Fruit fly (Drosophila melanogaster) whole organism, wandering third instar larva: ENCODE measurements around the gene Ccn.

Experiments used
- Abd-B ChIP-seq: fragments of >200 bp; optimal IDR thresholded peaks from 2 replicates; lab custom pipeline; 2017; ENCODE audit warnings: missing biosample characterization, missing genetic modification characterization
- CG32264 ChIP-seq: fragments of 200-800 bp; sonication (Bioruptor generic); optimal IDR thresholded peaks from 2 replicates; lab custom pipeline; 2016; ENCODE audit warnings: missing biosample characterization, missing genetic modification characterization
- CG9705 ChIP-seq: fragments of 200-800 bp; sonication (Bioruptor generic); optimal IDR thresholded peaks from 2 replicates; lab custom pipeline; 2018; ENCODE audit warnings: missing biosample characterization, mild to moderate bottlenecking, missing genetic modification characterization
- CrebA ChIP-seq: fragments of 200-800 bp; sonication (Bioruptor generic); optimal IDR thresholded peaks from 2 replicates; lab custom pipeline; 2016; ENCODE audit warnings: missing biosample characterization, mild to moderate bottlenecking, missing genetic modification characterization, borderline replicate concordance
- Dfd ChIP-seq: fragments of >200 bp; optimal IDR thresholded peaks from 2 replicates; lab custom pipeline; 2017; ENCODE audit warnings: missing biosample characterization, missing genetic modification characterization
- Dif ChIP-seq: fragments of 200-275, 200-300 bp; sonication (Bioruptor generic); optimal IDR thresholded peaks from 2 replicates; lab custom pipeline; 2018; ENCODE audit warnings: missing biosample characterization, missing genetic modification characterization; ENCODE audit not compliant: partially characterized antibody
- GATAd ChIP-seq: sonication (Bioruptor generic); optimal IDR thresholded peaks from 2 replicates; lab custom pipeline; 2016; ENCODE audit warnings: missing biosample characterization, missing genetic modification characterization
- HLH106 ChIP-seq: fragments of 200-800 bp; optimal IDR thresholded peaks from 3 replicates; lab custom pipeline; 2019; ENCODE audit warnings: missing biosample characterization, mild to moderate bottlenecking, missing genetic modification characterization, moderate library complexity
- Hnf4 ChIP-seq: fragments of 200-800 bp; sonication (Bioruptor generic); optimal IDR thresholded peaks from 2 replicates; lab custom pipeline; 2016; ENCODE audit warnings: missing biosample characterization, mild to moderate bottlenecking, missing genetic modification characterization
- Hr78 ChIP-seq: fragments of >200 bp; optimal IDR thresholded peaks from 2 replicates; lab custom pipeline; 2017; ENCODE audit warnings: missing biosample characterization, missing genetic modification characterization
- Hr83 ChIP-seq: fragments of 200-300 bp; sonication (Bioruptor generic); optimal IDR thresholded peaks from 2 replicates; lab custom pipeline; 2016; ENCODE audit warnings: missing biosample characterization, mild to moderate bottlenecking, missing genetic modification characterization, moderate library complexity; ENCODE audit not compliant: poor library complexity, severe bottlenecking
- Jra ChIP-seq: sonication (Bioruptor generic); optimal IDR thresholded peaks from 2 replicates; lab custom pipeline; 2016; ENCODE audit warnings: missing biosample characterization, missing genetic modification characterization
- Mio ChIP-seq: sonication (Bioruptor generic); optimal IDR thresholded peaks from 2 replicates; lab custom pipeline; 2016; ENCODE audit warnings: missing biosample characterization, missing genetic modification characterization
- Myc ChIP-seq: fragments of >200 bp; optimal IDR thresholded peaks from 2 replicates; lab custom pipeline; 2017
- N ChIP-seq: fragments of >200 bp; optimal IDR thresholded peaks from 2 replicates; lab custom pipeline; 2018; ENCODE audit warnings: missing biosample characterization, missing external identifiers, missing genetic modification characterization
- OdsH ChIP-seq: fragments of 200-800 bp; sonication (Bioruptor generic); optimal IDR thresholded peaks from 2 replicates; lab custom pipeline; 2016; ENCODE audit warnings: missing biosample characterization, mild to moderate bottlenecking, missing genetic modification characterization
- Rel ChIP-seq, 2 experiments: fragments of 200-800 bp; sonication (Bioruptor generic) in 1 of 2; optimal IDR thresholded peaks; 2 replicates in 1 of 2; 3 replicates in 1 of 2; lab custom pipeline; 2016 to 2019; ENCODE audit warnings: mild to moderate bottlenecking in 2 of 2, missing biosample characterization in 2 of 2, missing genetic modification characterization in 2 of 2, moderate library complexity in 1 of 2
- Sp1 ChIP-seq: fragments of 200-800 bp; sonication (Bioruptor generic); optimal IDR thresholded peaks from 3 replicates; lab custom pipeline; 2019; ENCODE audit warnings: missing biosample characterization, mild to moderate bottlenecking, missing genetic modification characterization, moderate library complexity
- Vsx2 ChIP-seq: fragments of 200-300, 225-300 bp; sonication (Bioruptor generic); optimal IDR thresholded peaks from 2 replicates; lab custom pipeline; 2018; ENCODE audit warnings: missing biosample characterization, missing genetic modification characterization; ENCODE audit not compliant: partially characterized antibody
- br ChIP-seq: fragments of 200-800 bp; sonication (Bioruptor generic); optimal IDR thresholded peaks from 2 replicates; lab custom pipeline; 2016; ENCODE audit warnings: missing biosample characterization, missing genetic modification characterization
- brk ChIP-seq: fragments of 200-800 bp; sonication (Bioruptor generic); optimal IDR thresholded peaks from 2 replicates; lab custom pipeline; 2016; ENCODE audit warnings: missing biosample characterization, mild to moderate bottlenecking, missing genetic modification characterization
- dl ChIP-seq, 2 experiments: fragments of 175-275, 200-275 bp in 1 of 2; fragments of 200-275 bp in 1 of 2; sonication (Bioruptor generic); optimal IDR thresholded peaks; lab custom pipeline; 2018; ENCODE audit warnings: mild to moderate bottlenecking in 2 of 2, missing biosample characterization in 2 of 2, missing genetic modification characterization in 2 of 2, moderate library complexity in 2 of 2; ENCODE audit not compliant: partially characterized antibody in 2 of 2, insufficient read depth in 1 of 2
- dmrt93B ChIP-seq: fragments of 200-800 bp; sonication (Bioruptor generic); optimal IDR thresholded peaks from 2 replicates; lab custom pipeline; 2018; ENCODE audit warnings: missing biosample characterization, mild to moderate bottlenecking, missing genetic modification characterization
- dsf ChIP-seq: sonication (Bioruptor generic); optimal IDR thresholded peaks from 2 replicates; lab custom pipeline; 2016; ENCODE audit warnings: missing biosample characterization, missing genetic modification characterization, borderline replicate concordance
- ey ChIP-seq: fragments of 200-800 bp; sonication (Bioruptor generic); optimal IDR thresholded peaks from 2 replicates; lab custom pipeline; 2016; ENCODE audit warnings: missing biosample characterization, missing genetic modification characterization
- foxo ChIP-seq, 2 experiments: fragments of 200-800 bp; sonication (Bioruptor generic); optimal IDR thresholded peaks; 2 replicates in 1 of 2; 3 replicates in 1 of 2; lab custom pipeline; 2016 to 2017; ENCODE audit warnings: missing biosample characterization in 2 of 2, missing genetic modification characterization in 2 of 2
- fru ChIP-seq: fragments of 200-800 bp; sonication (Bioruptor generic); optimal IDR thresholded peaks from 3 replicates; lab custom pipeline; 2016; ENCODE audit warnings: missing biosample characterization, mild to moderate bottlenecking, missing genetic modification characterization
- h ChIP-seq: fragments of 200-800 bp; sonication (Bioruptor generic); optimal IDR thresholded peaks from 3 replicates; lab custom pipeline; 2016; ENCODE audit warnings: missing biosample characterization, mild to moderate bottlenecking, missing genetic modification characterization
- lola ChIP-seq: fragments of >200 bp; optimal IDR thresholded peaks from 2 replicates; lab custom pipeline; 2017; ENCODE audit warnings: missing biosample characterization, missing genetic modification characterization
- pan ChIP-seq: fragments of >200 bp; optimal IDR thresholded peaks from 2 replicates; lab custom pipeline; 2017
- psq ChIP-seq: fragments of 200-800 bp; sonication (Bioruptor generic); optimal IDR thresholded peaks from 3 replicates; lab custom pipeline; 2017; ENCODE audit warnings: missing biosample characterization, mild to moderate bottlenecking, missing genetic modification characterization, moderate library complexity
- rgr ChIP-seq: fragments of 200-800 bp; sonication (Bioruptor generic); optimal IDR thresholded peaks from 3 replicates; lab custom pipeline; 2016; ENCODE audit warnings: missing biosample characterization, mild to moderate bottlenecking, missing genetic modification characterization
- sage ChIP-seq: fragments of 200-800 bp; sonication (Bioruptor generic); optimal IDR thresholded peaks from 2 replicates; lab custom pipeline; 2016; ENCODE audit warnings: missing biosample characterization, mild to moderate bottlenecking, missing genetic modification characterization
- sv ChIP-seq: fragments of 200-800 bp; sonication (Bioruptor generic); optimal IDR thresholded peaks from 3 replicates; lab custom pipeline; 2016; ENCODE audit warnings: missing biosample characterization, missing genetic modification characterization
- tai ChIP-seq: sonication (Bioruptor generic); optimal IDR thresholded peaks from 2 replicates; lab custom pipeline; 2016; ENCODE audit warnings: missing biosample characterization, missing genetic modification characterization
- usp ChIP-seq: fragments of >200 bp; optimal IDR thresholded peaks from 2 replicates; lab custom pipeline; 2017; ENCODE audit warnings: missing biosample characterization, missing genetic modification characterization
- woc ChIP-seq: sonication (Bioruptor generic); optimal IDR thresholded peaks from 2 replicates; lab custom pipeline; 2016; ENCODE audit warnings: missing biosample characterization, mild to moderate bottlenecking, missing genetic modification characterization

Gene Ccn

DNA sequence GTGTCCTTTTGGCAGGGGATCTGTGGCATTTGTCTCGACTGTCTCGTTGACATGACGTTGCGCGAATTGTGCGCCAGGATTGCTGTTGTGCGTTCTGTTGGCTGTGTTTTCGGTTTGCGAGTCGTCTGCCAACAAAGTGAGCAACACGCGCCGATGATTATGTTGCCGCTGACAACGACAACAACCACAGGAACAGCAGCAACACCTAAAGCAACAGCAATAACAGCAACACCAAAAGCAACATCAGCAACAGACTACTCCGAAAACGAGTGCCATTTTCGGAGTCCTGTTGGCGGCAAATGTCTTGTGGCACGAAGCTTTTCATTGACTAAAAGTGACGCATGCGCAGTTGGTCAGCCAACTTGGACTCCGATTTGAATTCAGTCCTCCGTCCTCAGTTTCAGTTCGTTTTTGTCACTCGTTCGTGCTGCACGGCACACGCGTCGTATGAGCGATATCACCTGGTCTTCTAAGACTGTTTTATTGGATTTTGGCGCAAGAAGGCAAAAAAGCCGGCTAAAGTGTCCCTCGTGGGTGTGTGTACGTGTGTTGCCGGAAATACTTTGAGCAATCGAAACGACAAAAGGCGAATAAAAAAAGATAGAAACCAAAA, at the start of gene Ccn:
Gene Ccn, plus strand, starts transcription at position 437 of the 613 bp plus-strand sequence.
- TF ChIP-seq Hr83 = no peak
- TF ChIP-seq brk (GFP tag; lab: Kevin White, UChicago) = no peak
- no peak for TF ChIP-seq Dif (GFP tag; lab: Kevin White, UChicago)
- TF ChIP-seq pan (lab: Kevin White, UChicago) = no peak
- TF ChIP-seq Hr78 (GFP tag; lab: Kevin White, UChicago) = no peak
- no peak for TF ChIP-seq N (GFP tag; lab: Kevin White, UChicago)
- TF ChIP-seq sage = no peak
- TF ChIP-seq Hnf4 (GFP tag; lab: Kevin White, UChicago) = no peak
- no peak for TF ChIP-seq foxo (GFP tag; optimal IDR thresholded peaks at IDR 0.05; lab: Kevin White, UChicago)
- TF ChIP-seq woc (GFP tag; lab: Kevin White, UChicago) = no peak
- TF ChIP-seq tai (GFP tag; lab: Kevin White, UChicago) = no peak
- TF ChIP-seq Vsx2 = no peak
- no peak for TF ChIP-seq GATAd (GFP tag; lab: Kevin White, UChicago)
- TF ChIP-seq, all 38 proteins: peak for 0

DNA sequence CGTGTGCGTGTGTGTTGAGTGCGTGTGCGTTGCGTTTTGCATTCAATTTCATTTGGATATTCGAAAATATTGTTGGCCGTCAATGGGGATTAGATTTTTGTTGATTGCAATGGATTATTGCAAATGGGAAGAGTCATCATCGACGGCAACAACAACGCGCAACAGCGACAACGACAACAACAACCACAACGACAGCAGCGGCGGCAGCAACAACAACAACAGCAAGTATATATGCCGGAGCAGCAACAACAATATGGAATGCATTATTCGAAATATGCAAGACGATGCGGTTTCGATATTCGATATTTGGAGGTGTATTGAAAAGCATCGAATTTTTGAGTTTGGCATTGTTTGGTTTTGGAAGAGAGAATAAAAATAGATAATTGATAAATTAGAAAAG, 47.8 kb upstream of the Ccn start:
- TF ChIP-seq sv = no peak
- peak; percentile 87 for TF ChIP-seq Dfd (GFP tag; lab: Kevin White, UChicago)
- TF ChIP-seq woc (GFP tag; lab: Kevin White, UChicago) = no peak
- TF ChIP-seq N (GFP tag; lab: Kevin White, UChicago) = no peak
- TF ChIP-seq usp (GFP tag; lab: Kevin White, UChicago) = no peak
- TF ChIP-seq Hr78 (GFP tag; lab: Kevin White, UChicago) = no peak
- TF ChIP-seq, all 38 proteins: peak for 1

DNA sequence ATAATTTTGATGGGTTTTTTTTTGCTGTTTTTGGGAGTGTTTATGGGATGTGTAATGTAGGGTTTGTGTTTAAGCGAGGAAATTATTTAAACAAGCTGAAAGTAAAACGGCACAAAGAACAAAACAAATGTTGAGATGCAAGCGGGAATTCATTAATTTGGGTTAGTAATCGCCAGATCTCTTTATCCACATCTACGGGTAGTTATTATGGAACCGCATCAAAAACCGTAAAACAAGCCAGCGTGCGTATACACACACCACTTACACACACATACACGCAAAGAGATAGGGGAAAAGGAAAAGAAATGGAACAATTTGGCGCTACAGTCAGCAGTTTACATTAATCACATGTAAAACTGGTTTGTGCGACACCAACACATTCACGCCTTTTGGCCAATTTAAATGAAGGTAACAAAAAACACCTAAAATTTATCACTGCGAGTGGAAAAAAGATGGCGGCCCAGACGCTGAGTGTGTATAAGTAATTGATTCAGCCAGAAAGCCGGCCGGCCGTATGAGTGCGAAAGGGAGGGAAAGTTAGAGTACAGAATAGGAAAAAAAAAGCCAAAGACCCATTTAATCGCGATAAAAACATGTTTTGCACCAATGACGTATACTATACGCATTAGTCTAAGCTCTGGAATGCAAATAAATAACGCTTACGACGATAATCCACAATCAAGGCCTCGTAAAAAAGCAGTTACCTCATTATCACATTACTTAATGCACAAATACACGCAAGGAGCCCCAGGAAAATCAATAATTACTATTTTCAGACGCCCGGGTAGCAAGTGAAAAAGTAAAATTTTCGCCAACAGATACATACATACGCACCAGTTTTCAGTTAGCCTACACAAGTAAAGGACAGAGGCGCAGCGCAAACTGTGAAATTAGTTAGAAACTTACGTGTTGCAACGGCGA, 45.6 kb upstream of the Ccn start:
- peak; percentile 2 for TF ChIP-seq woc (GFP tag; lab: Kevin White, UChicago)
- no peak for TF ChIP-seq tai (GFP tag; lab: Kevin White, UChicago)
- TF ChIP-seq psq (GFP tag; lab: Kevin White, UChicago) = peak; percentile 28
- TF ChIP-seq OdsH = no peak
- peak; percentile 55 for TF ChIP-seq Vsx2
- no peak for TF ChIP-seq Dfd (GFP tag; lab: Kevin White, UChicago)

DNA sequence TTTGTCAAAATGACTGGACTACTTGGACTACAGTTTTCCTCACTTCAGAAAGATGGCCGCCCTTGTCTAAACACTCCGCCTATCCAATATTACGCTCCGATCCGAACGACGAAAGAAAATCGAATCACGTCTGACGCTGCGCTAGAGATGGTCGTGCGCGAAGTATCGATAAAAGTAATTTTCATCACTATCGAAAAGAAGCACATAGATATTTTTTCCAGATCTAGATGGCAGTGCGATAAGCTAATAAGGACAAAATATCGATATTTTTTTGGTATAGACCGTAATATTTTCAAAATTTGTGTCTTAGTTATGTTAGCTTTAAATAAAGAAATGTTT, 44.9 kb upstream of the Ccn start, which contains the start of gene Pep:
Gene Pep, minus strand, starts transcription at position 131 of the 339 bp plus-strand sequence.
- TF ChIP-seq dmrt93B (GFP tag; lab: Kevin White, UChicago) (no peak), sv (peak; percentile 42), rgr (GFP tag; lab: Kevin White, UChicago) (peak; percentile 68), Rel (GFP tag; optimal IDR thresholded peaks at IDR 0.05; lab: Kevin White, UChicago) (no peak), Rel (tag; optimal IDR thresholded peaks at IDR 0.05; lab: Kevin White, UChicago) (peak; percentile 31), GATAd (GFP tag; lab: Kevin White, UChicago) (no peak), br (GFP tag; lab: Kevin White, UChicago) (no peak), psq (GFP tag; lab: Kevin White, UChicago) (peak; percentile 45), OdsH (no peak), CG9705 (GFP tag; lab: Kevin White, UChicago) (no peak), tai (GFP tag; lab: Kevin White, UChicago) (peak; percentile 82), pan (lab: Kevin White, UChicago) (no peak), Mio (no peak), Myc (no peak), lola (GFP tag; lab: Kevin White, UChicago) (no peak), Hr83 (peak; percentile 94), foxo (GFP tag; optimal IDR thresholded peaks at IDR 0.05; lab: Kevin White, UChicago) (peak in 1 of 2 experiments; percentile 53), Dif (GFP tag; lab: Kevin White, UChicago) (peak; percentile 64), ey (GFP tag; lab: Kevin White, UChicago) (peak; percentile 17), fru (GFP tag; lab: Kevin White, UChicago) (peak; percentile 45), usp (GFP tag; lab: Kevin White, UChicago) (no peak), h (GFP tag; lab: Kevin White, UChicago) (peak; percentile 57), CG32264 (GFP tag; lab: Kevin White, UChicago) (no peak), N (GFP tag; lab: Kevin White, UChicago) (no peak), dsf (GFP tag; lab: Kevin White, UChicago) (peak; percentile 55), brk (GFP tag; lab: Kevin White, UChicago) (peak; percentile 84), Hnf4 (GFP tag; lab: Kevin White, UChicago) (peak; percentile 60), sage (no peak), Dfd (GFP tag; lab: Kevin White, UChicago) (no peak), HLH106 (tag; lab: Kevin White, UChicago) (peak; percentile 36), dl (GFP tag; optimal IDR thresholded peaks at IDR 0.05; lab: Kevin White, UChicago; ENCODE audit: insufficient read depth in 1 of 2, partially characterized antibody in 2 of 2) (peak in 1 of 2 experiments; percentile 13), Sp1 (peak; percentile 59), Vsx2 (peak; percentile 89), Jra (GFP tag; lab: Kevin White, UChicago) (peak; percentile 51), Abd-B (GFP tag; lab: Kevin White, UChicago) (no peak), woc (GFP tag; lab: Kevin White, UChicago) (peak; percentile 35), CrebA (GFP tag; lab: Kevin White, UChicago) (no peak)
